Worm (Caenorhabditis elegans) whole organism, L3 larva: ENCODE measurements around the gene C29E4.13.

Source experiments
- R02D3.7 ChIP-seq: fragments of 150-350 bp; optimal IDR thresholded peaks from 2 replicates; lab custom pipeline; 2014; ENCODE audit warnings: missing biosample characterization, missing genetic modification characterization
- ama-1 ChIP-seq: fragments of 150-350 bp; optimal IDR thresholded peaks from 2 replicates; lab custom pipeline; 2018
- ceh-28 ChIP-seq: fragments of 150-350 bp; optimal IDR thresholded peaks from 2 replicates; lab custom pipeline; 2014; ENCODE audit warnings: missing biosample characterization, missing genetic modification reagents, missing genetic modification characterization
- ceh-82 ChIP-seq: fragments of 150-350 bp; optimal IDR thresholded peaks from 2 replicates; lab custom pipeline; 2014; ENCODE audit warnings: missing biosample characterization, missing genetic modification characterization
- ceh-9 ChIP-seq: sonication (generic microtip); optimal IDR thresholded peaks from 2 replicates; lab custom pipeline; 2018; ENCODE audit warnings: missing biosample characterization, missing genetic modification characterization
- daf-12 ChIP-seq: fragments of 150-350 bp; optimal IDR thresholded peaks from 2 replicates; lab custom pipeline; 2014; ENCODE audit warnings: missing biosample characterization, missing genetic modification reagents, missing genetic modification characterization
- egl-27 ChIP-seq: sonication (generic microtip); optimal IDR thresholded peaks from 4 replicates; lab custom pipeline; 2017; ENCODE audit warnings: missing biosample characterization, missing genetic modification reagents, missing genetic modification characterization
- egl-5 ChIP-seq: fragments of 150-350 bp; optimal IDR thresholded peaks from 2 replicates; lab custom pipeline; 2017; ENCODE audit warnings: missing biosample characterization, missing genetic modification reagents, missing genetic modification characterization, inconsistent platforms
- elt-2 ChIP-seq: sonication (generic microtip); optimal IDR thresholded peaks from 2 replicates; lab custom pipeline; 2016; ENCODE audit warnings: missing genetic modification reagents, mild to moderate bottlenecking, missing genetic modification characterization, missing compliant biosample characterization
- elt-3 ChIP-seq, 3 experiments: fragments of 150-350 bp in 1 of 3; sonication (generic microtip) in 2 of 3; optimal IDR thresholded peaks; 2 replicates in 2 of 3; 4 replicates in 1 of 3; lab custom pipeline; 2014 to 2017; ENCODE audit warnings: missing biosample characterization in 3 of 3, missing genetic modification characterization in 3 of 3
- fkh-10 ChIP-seq: sonication (generic microtip); optimal IDR thresholded peaks from 2 replicates; lab custom pipeline; 2017; ENCODE audit warnings: missing biosample characterization, missing genetic modification reagents, missing genetic modification characterization
- fkh-2 ChIP-seq: fragments of 150-350 bp; optimal IDR thresholded peaks from 2 replicates; lab custom pipeline; 2014; ENCODE audit warnings: missing biosample characterization, missing genetic modification reagents, missing genetic modification characterization
- fos-1 ChIP-seq: fragments of 150-350 bp; optimal IDR thresholded peaks from 2 replicates; lab custom pipeline; 2014; ENCODE audit warnings: missing biosample characterization, missing genetic modification characterization
- hmg-11 ChIP-seq: sonication (generic microtip); optimal IDR thresholded peaks from 2 replicates; lab custom pipeline; 2016; ENCODE audit warnings: missing genetic modification characterization, missing compliant biosample characterization
- jun-1 ChIP-seq: fragments of 150-350 bp; optimal IDR thresholded peaks from 2 replicates; lab custom pipeline; 2014; ENCODE audit warnings: missing biosample characterization, missing genetic modification reagents, missing genetic modification characterization
- lin-15B ChIP-seq: fragments of 150-350 bp; optimal IDR thresholded peaks from 2 replicates; lab custom pipeline; 2014; ENCODE audit warnings: missing biosample characterization, missing genetic modification characterization
- lsy-12 ChIP-seq: sonication (generic microtip); optimal IDR thresholded peaks from 2 replicates; lab custom pipeline; 2016; ENCODE audit warnings: mild to moderate bottlenecking, missing genetic modification characterization, missing compliant biosample characterization
- mdl-1 ChIP-seq: fragments of 150-350 bp; optimal IDR thresholded peaks from 2 replicates; lab custom pipeline; 2014; ENCODE audit warnings: missing biosample characterization, missing genetic modification characterization
- mml-1 ChIP-seq: fragments of 150-350 bp; sonication (generic microtip); optimal IDR thresholded peaks from 3 replicates; lab custom pipeline; 2014; ENCODE audit warnings: missing biosample characterization, missing genetic modification characterization
- nfya-1 ChIP-seq: sonication (generic microtip); optimal IDR thresholded peaks from 2 replicates; lab custom pipeline; 2017; ENCODE audit warnings: missing genetic modification characterization, mild to moderate bottlenecking, missing compliant biosample characterization, antibody characterized with exemption, moderate library complexity; ENCODE audit not compliant: insufficient read depth
- nhr-11 ChIP-seq: fragments of 150-350 bp; optimal IDR thresholded peaks from 2 replicates; lab custom pipeline; 2014; ENCODE audit warnings: missing biosample characterization, missing genetic modification characterization
- nhr-12 ChIP-seq: fragments of 150-350 bp; optimal IDR thresholded peaks from 2 replicates; lab custom pipeline; 2014; ENCODE audit warnings: missing biosample characterization, missing genetic modification characterization
- nhr-23 ChIP-seq: fragments of 150-350 bp; optimal IDR thresholded peaks from 2 replicates; lab custom pipeline; 2014; ENCODE audit warnings: missing biosample characterization, missing genetic modification reagents, missing genetic modification characterization
- nhr-237 ChIP-seq: fragments of 150-350 bp; optimal IDR thresholded peaks from 2 replicates; lab custom pipeline; 2014; ENCODE audit warnings: missing biosample characterization, missing genetic modification characterization
- nhr-25 ChIP-seq: sonication (generic microtip); optimal IDR thresholded peaks from 2 replicates; lab custom pipeline; 2017; ENCODE audit warnings: missing biosample characterization, missing genetic modification characterization
- nhr-28 ChIP-seq: fragments of 150-350 bp; optimal IDR thresholded peaks from 2 replicates; lab custom pipeline; 2014; ENCODE audit warnings: missing biosample characterization, missing genetic modification characterization
- nhr-43 ChIP-seq: sonication (generic microtip); optimal IDR thresholded peaks from 2 replicates; lab custom pipeline; 2016; ENCODE audit warnings: mild to moderate bottlenecking, missing genetic modification characterization, missing compliant biosample characterization; ENCODE audit not compliant: poor library complexity, severe bottlenecking
- nhr-67 ChIP-seq: fragments of 150-350 bp; optimal IDR thresholded peaks from 2 replicates; lab custom pipeline; 2014; ENCODE audit warnings: missing biosample characterization, missing genetic modification characterization
- nhr-77 ChIP-seq: fragments of 150-350 bp; optimal IDR thresholded peaks from 2 replicates; lab custom pipeline; 2014; ENCODE audit warnings: missing biosample characterization, missing genetic modification characterization
- pha-4 ChIP-seq: fragments of 150-350 bp; optimal IDR thresholded peaks from 2 replicates; lab custom pipeline; 2014; ENCODE audit warnings: missing biosample characterization, missing genetic modification reagents, missing genetic modification characterization
- skn-1 ChIP-seq: fragments of 150-350 bp; optimal IDR thresholded peaks from 2 replicates; lab custom pipeline; 2014; ENCODE audit warnings: missing biosample characterization, missing genetic modification characterization
- tbx-2 ChIP-seq: sonication (generic microtip); optimal IDR thresholded peaks from 2 replicates; lab custom pipeline; 2016; ENCODE audit warnings: mild to moderate bottlenecking, missing genetic modification characterization, missing compliant biosample characterization
- unc-39 ChIP-seq: sonication (generic microtip); optimal IDR thresholded peaks from 4 replicates; lab custom pipeline; 2017; ENCODE audit warnings: missing biosample characterization, missing genetic modification characterization
- unc-62 ChIP-seq: fragments of 150-350 bp; sonication (generic microtip); optimal IDR thresholded peaks from 4 replicates; lab custom pipeline; 2014; ENCODE audit warnings: missing biosample characterization, missing genetic modification reagents, missing genetic modification characterization
- zag-1 ChIP-seq: fragments of 150-350 bp; optimal IDR thresholded peaks from 2 replicates; lab custom pipeline; 2014; ENCODE audit warnings: missing biosample characterization, missing genetic modification characterization

The C29E4.13 gene

DNA sequence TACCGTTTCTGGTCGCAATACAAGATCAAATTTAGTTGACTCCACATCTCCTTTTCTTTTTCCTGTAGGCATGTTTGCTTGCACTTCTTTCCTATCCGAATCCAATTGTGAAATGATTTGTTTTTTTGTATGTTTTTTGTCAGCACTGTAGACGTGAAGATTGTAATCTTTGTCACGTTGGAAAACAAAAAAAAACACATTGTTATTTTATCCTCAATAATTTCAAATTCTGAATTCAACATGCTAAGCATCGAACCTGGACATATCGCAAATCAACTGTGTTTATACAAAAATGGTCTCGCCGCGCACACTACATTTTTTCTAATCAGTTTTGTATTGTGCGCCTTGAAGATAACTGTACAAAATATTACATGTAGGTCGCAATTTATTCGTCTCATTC lies 15.0 kb downstream of the C29E4.13 start, which contains the start of gene ZK688.12:
ZK688.12 (minus strand) TSS at position 101 of the 400 bp plus-strand sequence.
- TF ChIP-seq hmg-11 (tag; lab: Kevin White, UChicago) (no peak), fkh-10 (GFP tag; lab: Kevin White, UChicago) (no peak), ama-1 (lab: Kevin White, UChicago) (no peak), egl-27 (tag; lab: Kevin White, UChicago) (no peak), egl-5 (no peak), unc-39 (tag; lab: Kevin White, UChicago) (no peak), nhr-43 (tag; lab: Kevin White, UChicago) (no peak), mdl-1 (tag; lab: Kevin White, UChicago) (no peak), R02D3.7 (tag; lab: Kevin White, UChicago) (no peak), jun-1 (tag; lab: Kevin White, UChicago) (no peak), pha-4 (no peak), nhr-28 (tag; lab: Kevin White, UChicago) (no peak), nhr-11 (no peak), nhr-67 (no peak), elt-3 (tag; optimal IDR thresholded peaks at IDR 0.05; lab: Kevin White, UChicago) (no peak), mml-1 (tag; lab: Kevin White, UChicago) (no peak), zag-1 (tag; lab: Kevin White, UChicago) (no peak), lin-15B (tag; lab: Kevin White, UChicago) (no peak)
- TF ChIP-seq, all 47 proteins: peak for 0

DNA sequence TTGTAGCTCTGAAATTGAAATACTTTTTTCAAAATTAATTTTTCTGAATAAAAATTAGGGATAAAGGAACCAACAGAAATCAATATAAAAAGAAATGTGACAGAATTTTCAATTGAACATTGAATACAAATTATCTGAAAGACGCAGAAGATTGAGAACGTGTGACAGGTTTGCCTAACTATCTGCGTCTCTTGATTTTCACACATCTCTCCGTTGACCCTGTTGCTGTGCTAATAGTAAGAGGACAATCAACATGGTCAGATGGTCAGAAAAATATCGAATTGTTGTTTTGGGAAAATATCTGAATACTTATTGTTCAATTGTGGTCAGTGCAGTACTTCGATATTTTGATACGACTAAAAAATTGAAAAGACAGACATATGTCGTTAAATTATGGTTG lies 16.9 kb downstream of the C29E4.13 start, which contains the start of gene ZK688.7:
ZK688.7 (minus strand) TSS at position 14 of the 400 bp plus-strand sequence.
- TF ChIP-seq nfya-1 (tag; lab: Kevin White, UChicago) (peak; percentile 28), nhr-25 (tag; lab: Kevin White, UChicago) (peak; percentile 59), nhr-23 (peak; percentile 68), pha-4 (peak; percentile 52), mdl-1 (tag; lab: Kevin White, UChicago) (no peak), elt-3 (tag; optimal IDR thresholded peaks at IDR 0.05; lab: Kevin White, UChicago) (no peak), tbx-2 (tag; lab: Kevin White, UChicago) (no peak)

DNA sequence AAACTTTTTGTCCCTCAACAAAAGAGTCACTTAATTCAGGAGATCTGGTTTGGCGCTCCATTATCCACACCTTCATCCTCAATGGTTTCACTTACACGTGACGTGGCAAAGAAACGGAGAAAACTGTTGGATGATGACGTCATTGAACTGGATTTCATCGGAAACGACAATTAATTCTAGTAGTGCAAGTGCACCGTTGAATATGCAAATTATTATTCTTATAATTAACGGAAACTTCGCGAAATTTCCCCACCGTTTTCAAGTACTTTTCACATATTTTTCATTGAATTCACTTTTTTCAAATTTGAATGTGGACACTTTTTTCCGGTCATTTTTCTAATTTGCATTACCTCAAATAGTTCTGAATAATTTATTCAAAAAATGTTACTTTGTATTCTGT lies 19.3 kb downstream of the C29E4.13 start, which contains the start of gene ZK688.1:
ZK688.1 (plus strand) TSS at position 301 of the 400 bp plus-strand sequence.
- TF ChIP-seq fos-1 (tag; lab: Kevin White, UChicago) = no peak
- TF ChIP-seq egl-5 = no peak
- TF ChIP-seq elt-3 (tag; optimal IDR thresholded peaks at IDR 0.05; lab: Kevin White, UChicago) = no peak
- no peak for TF ChIP-seq pha-4
- TF ChIP-seq elt-2 (tag; lab: Kevin White, UChicago) = no peak
- TF ChIP-seq ceh-82 (tag; lab: Kevin White, UChicago) = no peak
- TF ChIP-seq nhr-77 (tag; lab: Kevin White, UChicago) = no peak
- no peak for TF ChIP-seq nhr-12 (tag; lab: Kevin White, UChicago)
- no peak for TF ChIP-seq mdl-1 (tag; lab: Kevin White, UChicago)
- no peak for TF ChIP-seq nfya-1 (tag; lab: Kevin White, UChicago)
- TF ChIP-seq egl-27 (tag; lab: Kevin White, UChicago) = no peak
- no peak for TF ChIP-seq nhr-28 (tag; lab: Kevin White, UChicago)
- TF ChIP-seq nhr-237 (tag; lab: Kevin White, UChicago) = no peak
- no peak for TF ChIP-seq tbx-2 (tag; lab: Kevin White, UChicago)

DNA sequence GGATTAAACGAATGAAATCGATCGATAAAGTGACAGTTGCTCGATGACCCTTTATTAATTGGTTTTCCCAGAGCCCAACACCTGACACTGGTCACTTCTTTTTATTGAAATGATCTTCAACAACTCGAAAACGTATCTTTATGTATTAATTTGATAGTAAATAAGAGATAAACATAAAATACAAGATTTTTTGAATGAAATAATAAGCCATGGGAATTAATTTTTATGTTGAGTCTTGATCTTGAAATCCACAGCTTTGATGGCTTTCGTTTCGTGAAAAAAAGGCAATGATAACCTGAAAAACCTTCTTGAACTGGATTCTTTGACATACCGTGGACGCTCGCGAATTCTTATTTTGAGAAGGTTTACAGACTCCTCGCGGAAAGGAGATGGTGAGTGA lies 21.0 kb downstream of the C29E4.13 start, which contains the start of gene pcp-5:
pcp-5 (minus strand) TSS at position 101 of the 400 bp plus-strand sequence.
- TF ChIP-seq fkh-2 (no peak), zag-1 (tag; lab: Kevin White, UChicago) (no peak), nhr-12 (tag; lab: Kevin White, UChicago) (no peak), ceh-28 (tag; lab: Kevin White, UChicago) (no peak), nhr-11 (no peak), daf-12 (no peak), unc-39 (tag; lab: Kevin White, UChicago) (no peak), ceh-9 (tag; lab: Kevin White, UChicago) (no peak), unc-62 (GFP tag; lab: Kevin White, UChicago) (no peak), tbx-2 (tag; lab: Kevin White, UChicago) (no peak), nhr-28 (tag; lab: Kevin White, UChicago) (no peak), lsy-12 (tag; lab: Kevin White, UChicago) (no peak), nhr-43 (tag; lab: Kevin White, UChicago) (no peak), nfya-1 (tag; lab: Kevin White, UChicago) (no peak), skn-1 (no peak), lin-15B (tag; lab: Kevin White, UChicago) (no peak), mdl-1 (tag; lab: Kevin White, UChicago) (no peak)
